Worm (Caenorhabditis elegans) whole organism, mixed stage, embryonic: Measurements from ENCODE around the gene arrd-9.

Experiments used
- M03D4.4 ChIP-seq: sonication (generic microtip); optimal IDR thresholded peaks from 2 replicates; lab custom pipeline; 2017; ENCODE audit warnings: mild to moderate bottlenecking, missing genetic modification characterization, missing compliant biosample characterization
- cnd-1 ChIP-seq: fragments of 200-800 bp; sonication (Bioruptor generic); optimal IDR thresholded peaks from 2 replicates; lab custom pipeline; 2018; ENCODE audit warnings: mild to moderate bottlenecking, missing genetic modification characterization, missing compliant biosample characterization
- elt-1 ChIP-seq: sonication (generic microtip); optimal IDR thresholded peaks from 2 replicates; lab custom pipeline; 2017; ENCODE audit warnings: missing genetic modification characterization, mild to moderate bottlenecking, missing compliant biosample characterization, antibody characterized with exemption, moderate library complexity, borderline replicate concordance; ENCODE audit not compliant: insufficient read depth
- elt-3 ChIP-seq: fragments of 150-350 bp; optimal IDR thresholded peaks from 2 replicates; lab custom pipeline; 2014; ENCODE audit warnings: missing biosample characterization, missing genetic modification characterization
- flh-1 ChIP-seq: fragments of 200-800 bp; sonication (Bioruptor generic); optimal IDR thresholded peaks from 2 replicates; lab custom pipeline; 2018; ENCODE audit warnings: mild to moderate bottlenecking, missing genetic modification characterization, moderate library complexity, missing compliant biosample characterization
- hlh-1 ChIP-seq: fragments of 150-350 bp; optimal IDR thresholded peaks from 2 replicates; lab custom pipeline; 2014; ENCODE audit warnings: missing biosample characterization, missing genetic modification reagents, missing genetic modification characterization
- lin-13 ChIP-seq: fragments of 150-350 bp; optimal IDR thresholded peaks from 2 replicates; lab custom pipeline; 2014; ENCODE audit warnings: missing biosample characterization, missing genetic modification characterization
- lin-32 ChIP-seq: fragments of 200-800 bp; sonication (Bioruptor generic); optimal IDR thresholded peaks from 2 replicates; lab custom pipeline; 2018; ENCODE audit warnings: mild to moderate bottlenecking, missing genetic modification characterization, missing compliant biosample characterization
- lsy-2 ChIP-seq: fragments of 150-350 bp; optimal IDR thresholded peaks from 2 replicates; lab custom pipeline; 2014; ENCODE audit warnings: missing biosample characterization, missing genetic modification characterization
- mep-1 ChIP-seq: fragments of 150-350 bp; optimal IDR thresholded peaks from 2 replicates; lab custom pipeline; 2017; ENCODE audit warnings: missing biosample characterization, missing genetic modification reagents, missing genetic modification characterization, inconsistent platforms
- pha-4 ChIP-seq: fragments of 150-350 bp; optimal IDR thresholded peaks from 2 replicates; lab custom pipeline; 2018; ENCODE audit warnings: missing biosample characterization, missing genetic modification reagents, missing genetic modification characterization
- sem-2 ChIP-seq: fragments of 200-800 bp; sonication (Bioruptor generic); optimal IDR thresholded peaks from 2 replicates; lab custom pipeline; 2018; ENCODE audit warnings: mild to moderate bottlenecking, missing genetic modification characterization, missing compliant biosample characterization
- snpc-4 ChIP-seq: fragments of 150-350 bp; optimal IDR thresholded peaks from 2 replicates; lab custom pipeline; 2014; ENCODE audit warnings: missing biosample characterization, missing genetic modification characterization
- unc-39 ChIP-seq: fragments of 150-350 bp; optimal IDR thresholded peaks from 2 replicates; lab custom pipeline; 2014; ENCODE audit warnings: missing biosample characterization, missing genetic modification characterization
- unc-62 ChIP-seq: fragments of 150-350 bp; optimal IDR thresholded peaks from 2 replicates; lab custom pipeline; 2014; ENCODE audit warnings: missing biosample characterization, missing genetic modification reagents, missing genetic modification characterization

The arrd-9 gene

ce11 chrII:12432356-12432755 is 48.4 kb downstream of the arrd-9 start, which contains the start of gene dct-12:
Gene dct-12 (minus strand): TSS chrII:12432456.
- TF ChIP-seq mep-1 = no peak
- TF ChIP-seq flh-1 = no peak
- no peak for TF ChIP-seq lin-13 (tag; lab: Kevin White, UChicago)
- TF ChIP-seq elt-3 (tag; lab: Kevin White, UChicago) = no peak

DNA sequence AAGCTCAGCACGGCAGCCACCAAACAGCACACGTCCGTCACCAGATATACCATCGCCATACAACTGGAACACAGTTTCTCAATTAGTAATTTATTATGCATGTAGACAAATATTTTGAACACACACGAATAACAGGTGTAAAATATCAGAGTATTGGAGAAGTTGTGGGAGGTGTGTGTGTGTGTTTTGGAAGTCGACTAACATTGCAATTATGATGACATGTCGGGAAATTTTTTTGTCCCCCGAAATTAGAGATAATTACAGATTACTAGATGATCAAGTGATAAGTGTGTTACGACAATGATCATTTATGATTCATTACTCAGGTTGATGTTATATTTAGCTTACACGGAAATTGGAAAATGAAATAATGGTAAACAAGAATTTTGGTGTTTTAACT is 51.0 kb downstream of the arrd-9 start, which contains the start of gene Y57A10C.8:
Gene Y57A10C.8 (minus strand): TSS at position 101 of the 400 bp plus-strand sequence.
- TF ChIP-seq pha-4 = no peak
- no peak for TF ChIP-seq lin-32 (GFP tag; lab: Kevin White, UChicago)
- no peak for TF ChIP-seq cnd-1 (tag; lab: Kevin White, UChicago)
- no peak for TF ChIP-seq elt-1
- TF ChIP-seq snpc-4 (tag; lab: Kevin White, UChicago) = no peak
- TF ChIP-seq unc-62 = no peak
- no peak for TF ChIP-seq sem-2 (GFP tag; lab: Kevin White, UChicago)
- no peak for TF ChIP-seq M03D4.4
- no peak for TF ChIP-seq unc-39 (tag; lab: Kevin White, UChicago)
- TF ChIP-seq hlh-1 = no peak
- no peak for TF ChIP-seq lsy-2 (tag; lab: Kevin White, UChicago)
